Worm (Caenorhabditis elegans) whole organism, L4/young adult: ENCODE data around the gene lgc-35.

Source experiments
- W03F9.2 ChIP-seq: fragments of 150-350 bp; optimal IDR thresholded peaks from 2 replicates; lab custom pipeline; 2014; ENCODE audit warnings: missing biosample characterization, missing genetic modification characterization
- dao-5 ChIP-seq: sonication (generic microtip); optimal IDR thresholded peaks from 2 replicates; lab custom pipeline; 2016; ENCODE audit warnings: missing genotype, missing genetic modification characterization, moderate library complexity, missing compliant biosample characterization
- him-1 ChIP-seq: sonication (generic microtip); optimal IDR thresholded peaks from 2 replicates; lab custom pipeline; 2016; ENCODE audit warnings: missing genotype, missing genetic modification reagents, missing genetic modification characterization, missing compliant biosample characterization

Gene lgc-35

DNA sequence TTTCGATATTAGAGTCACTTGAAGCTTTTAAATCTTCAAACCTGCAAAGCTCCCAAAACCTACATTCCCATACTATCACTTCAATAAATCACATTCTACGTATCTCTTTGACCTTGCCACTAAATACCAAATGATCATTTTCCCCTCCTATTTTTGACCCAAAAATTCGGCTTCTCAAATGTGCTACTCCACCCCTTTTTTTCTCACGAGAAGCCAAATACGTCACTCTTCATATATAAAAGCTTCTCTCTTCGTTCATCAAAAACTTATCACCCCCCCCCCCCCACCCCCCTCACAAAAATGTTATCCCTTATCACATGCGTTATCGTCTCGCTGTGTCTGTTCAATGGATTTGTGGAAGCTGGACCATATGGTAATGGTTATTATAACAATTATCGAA is 13.2 kb downstream of the lgc-35 start, which contains the start of gene Y46G5A.38:
Y46G5A.38 (plus strand) TSS at position 301 of the 400 bp plus-strand sequence.
- TF ChIP-seq W03F9.2 (tag; lab: Kevin White, UChicago) = no peak

- TF ChIP-seq W03F9.2 (tag; lab: Kevin White, UChicago) (no peak), dao-5 (tag; lab: Kevin White, UChicago) (no peak)
Measured at ce11 chrII:12824463-12824862, 15.5 kb downstream of the lgc-35 start.

- no peak for TF ChIP-seq him-1 (tag; lab: Kevin White, UChicago)
- no peak for TF ChIP-seq W03F9.2 (tag; lab: Kevin White, UChicago)
- TF ChIP-seq dao-5 (tag; lab: Kevin White, UChicago) = no peak
Measured at ce11 chrII:12823437-12823836, 16.5 kb downstream of the lgc-35 start, which contains the start of gene Y46G5A.36. Gene Y46G5A.36 (plus strand): TSS chrII:12823679.

DNA sequence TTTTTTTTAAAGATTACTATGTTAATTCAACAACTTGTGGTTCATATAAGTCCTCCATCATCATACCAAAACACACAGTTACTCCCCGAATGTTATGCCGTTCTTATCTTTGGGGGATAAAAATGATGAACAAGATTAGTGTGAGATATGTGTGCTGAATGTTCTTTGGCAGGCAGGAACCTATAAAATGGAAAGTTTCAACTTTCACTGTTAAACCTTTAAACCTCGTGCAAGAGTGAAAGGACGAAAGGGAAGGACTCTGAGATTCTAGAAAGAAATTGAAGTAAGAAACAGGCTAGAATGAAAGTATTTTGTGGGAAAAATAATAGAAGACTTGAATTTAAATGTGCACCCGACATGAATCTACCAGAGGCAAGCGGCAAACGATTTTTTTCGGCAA is 20.0 kb downstream of the lgc-35 start:
- TF ChIP-seq W03F9.2 (tag; lab: Kevin White, UChicago) (no peak), him-1 (tag; lab: Kevin White, UChicago) (no peak), dao-5 (tag; lab: Kevin White, UChicago) (no peak)

DNA sequence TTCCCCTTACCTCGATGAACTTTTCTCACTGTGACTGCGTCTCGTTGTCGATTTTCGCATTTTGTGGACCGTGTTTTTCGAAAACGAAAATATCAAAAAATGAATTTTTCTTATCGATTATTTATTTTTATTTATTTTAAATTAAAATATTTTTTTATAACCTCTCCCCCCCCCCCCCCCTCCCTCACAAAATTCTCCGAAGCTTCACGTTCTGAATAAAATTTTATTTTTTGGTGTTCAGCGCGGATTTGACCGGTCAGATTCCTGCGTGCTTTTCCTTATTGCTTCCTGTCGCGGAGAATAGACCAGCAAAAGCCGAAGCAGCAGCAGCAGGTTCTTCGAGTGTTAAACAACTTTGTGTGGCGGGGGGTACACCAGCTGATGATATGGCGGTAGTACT is 21.5 kb downstream of the lgc-35 start, which contains the start of gene Y46G5A.22:
Y46G5A.22 (minus strand) TSS at position 101 of the 400 bp plus-strand sequence.
- TF ChIP-seq W03F9.2 (tag; lab: Kevin White, UChicago) = no peak
- no peak for TF ChIP-seq him-1 (tag; lab: Kevin White, UChicago)
- TF ChIP-seq dao-5 (tag; lab: Kevin White, UChicago) = no peak

- TF ChIP-seq him-1 (tag; lab: Kevin White, UChicago) (no peak), W03F9.2 (tag; lab: Kevin White, UChicago) (no peak), dao-5 (tag; lab: Kevin White, UChicago) (no peak)
Measured at ce11 chrII:12816412-12817146, 23.4 kb downstream of the lgc-35 start, which contains the start of gene acl-7. Gene acl-7 (minus strand): TSS chrII:12816462.

DNA sequence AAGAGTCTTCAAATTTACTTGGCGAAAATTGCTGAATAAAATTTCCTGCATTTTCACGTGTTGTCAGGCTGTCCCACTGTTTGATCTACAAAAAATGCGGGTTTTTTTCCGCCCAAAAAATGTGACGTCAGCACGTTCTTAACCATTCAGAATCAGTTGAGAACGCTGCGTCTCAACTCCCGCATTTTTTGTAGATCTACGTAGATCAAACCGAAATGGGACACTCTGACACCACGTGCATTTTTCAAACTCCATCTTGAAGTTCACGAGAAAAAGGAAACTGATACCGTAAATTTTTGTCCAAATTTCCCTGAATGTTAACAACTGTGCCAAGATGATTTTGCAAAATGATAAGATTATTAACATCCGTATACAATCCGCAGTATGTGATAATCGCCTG is 26.7 kb downstream of the lgc-35 start:
- TF ChIP-seq dao-5 (tag; lab: Kevin White, UChicago) = no peak
- no peak for TF ChIP-seq W03F9.2 (tag; lab: Kevin White, UChicago)
- TF ChIP-seq him-1 (tag; lab: Kevin White, UChicago) = no peak

DNA sequence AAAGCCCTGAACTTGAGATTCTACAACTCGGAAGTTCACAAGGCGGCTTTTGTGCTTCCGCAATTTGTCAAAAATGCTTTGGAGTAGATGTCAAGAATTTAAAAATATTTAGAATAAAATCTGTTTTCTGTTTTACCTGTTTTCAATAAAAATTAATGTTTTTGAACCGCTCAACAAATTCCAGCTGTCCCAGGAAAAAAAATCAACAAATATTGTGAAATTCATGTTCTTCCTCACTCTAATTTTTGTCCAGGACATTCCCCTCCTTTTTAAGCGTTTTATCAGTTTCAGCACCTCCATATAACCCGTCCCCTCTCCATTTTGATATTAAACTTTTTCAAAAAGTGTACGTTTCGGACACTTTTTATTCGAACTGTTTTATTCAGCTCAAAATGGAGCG is 29.2 kb downstream of the lgc-35 start, which contains the start of gene Y46G5A.20:
Y46G5A.20 (plus strand) TSS at position 301 of the 400 bp plus-strand sequence.
- no peak for TF ChIP-seq dao-5 (tag; lab: Kevin White, UChicago)
- TF ChIP-seq W03F9.2 (tag; lab: Kevin White, UChicago) = no peak

- TF ChIP-seq him-1 (tag; lab: Kevin White, UChicago) = no peak
Measured at ce11 chrII:12809725-12810124, 30.2 kb downstream of the lgc-35 start.

ce11 chrII:12808746-12809145 is 31.2 kb downstream of the lgc-35 start:
- no peak for TF ChIP-seq dao-5 (tag; lab: Kevin White, UChicago)
- no peak for TF ChIP-seq W03F9.2 (tag; lab: Kevin White, UChicago)
- TF ChIP-seq him-1 (tag; lab: Kevin White, UChicago) = no peak

DNA sequence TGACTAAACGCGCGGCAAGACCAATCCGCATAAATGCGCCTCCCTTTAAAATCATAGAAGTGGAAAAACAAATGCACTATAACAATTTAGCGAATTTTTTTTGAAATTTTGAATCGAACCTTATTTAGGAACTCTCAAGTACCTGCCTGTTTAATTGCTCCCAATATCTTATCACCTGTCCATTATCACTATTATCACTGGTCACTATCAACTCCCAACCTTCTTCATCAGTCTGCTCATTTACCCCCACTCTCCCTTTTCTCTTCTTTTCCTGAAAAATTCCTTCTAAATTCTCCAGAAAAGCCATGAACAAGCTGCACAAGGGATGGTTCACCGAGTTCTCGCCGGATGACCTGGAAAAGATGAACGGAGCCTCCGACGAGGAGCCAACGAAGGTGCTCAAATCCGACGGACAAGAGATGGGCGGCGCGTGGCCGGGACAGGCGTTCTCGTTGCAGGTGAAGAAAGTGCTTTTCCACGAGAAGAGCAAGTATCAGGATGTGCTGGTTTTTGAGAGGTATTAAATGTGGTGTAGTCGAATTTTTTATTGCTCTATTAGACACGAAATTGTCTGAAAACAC is 33.3 kb downstream of the lgc-35 start, which contains the start of gene spds-1:
spds-1 (plus strand) TSS at position 298 of the 581 bp plus-strand sequence.
- TF ChIP-seq him-1 (tag; lab: Kevin White, UChicago) (no peak), dao-5 (tag; lab: Kevin White, UChicago) (no peak), W03F9.2 (tag; lab: Kevin White, UChicago) (no peak)

- TF ChIP-seq W03F9.2 (tag; lab: Kevin White, UChicago) = no peak
- TF ChIP-seq dao-5 (tag; lab: Kevin White, UChicago) = no peak
- TF ChIP-seq him-1 (tag; lab: Kevin White, UChicago) = peak; percentile 23
Measured at ce11 chrII:12805765-12806384, 34.1 kb downstream of the lgc-35 start.

- TF ChIP-seq W03F9.2 (tag; lab: Kevin White, UChicago) = no peak
- no peak for TF ChIP-seq dao-5 (tag; lab: Kevin White, UChicago)
- no peak for TF ChIP-seq him-1 (tag; lab: Kevin White, UChicago)
Measured at ce11 chrII:12805161-12805560, 34.8 kb downstream of the lgc-35 start, which contains the start of the genes Y46G5A.18 and Y46G5A.47. Gene Y46G5A.18 (minus strand): TSS chrII:12805261. Gene Y46G5A.47 (minus strand): TSS chrII:12805306.
